Fruit fly (Drosophila melanogaster) whole organism, wandering third instar larva: Measurements from ENCODE around the gene Hsp68.
A peak's percentile ranks its signal among the peaks of the same experiment; 100 is the strongest.

Experiments used
- Abd-B ChIP-seq: fragments of >200 bp; optimal IDR thresholded peaks from 2 replicates; lab custom pipeline; 2017; ENCODE audit warnings: missing biosample characterization, missing genetic modification characterization
- CG9705 ChIP-seq: fragments of 200-800 bp; sonication (Bioruptor generic); optimal IDR thresholded peaks from 2 replicates; lab custom pipeline; 2018; ENCODE audit warnings: missing biosample characterization, mild to moderate bottlenecking, missing genetic modification characterization
- CrebA ChIP-seq: fragments of 200-800 bp; sonication (Bioruptor generic); optimal IDR thresholded peaks from 2 replicates; lab custom pipeline; 2016; ENCODE audit warnings: missing biosample characterization, mild to moderate bottlenecking, missing genetic modification characterization, borderline replicate concordance
- Dfd ChIP-seq: fragments of >200 bp; optimal IDR thresholded peaks from 2 replicates; lab custom pipeline; 2017; ENCODE audit warnings: missing biosample characterization, missing genetic modification characterization
- GATAd ChIP-seq: sonication (Bioruptor generic); optimal IDR thresholded peaks from 2 replicates; lab custom pipeline; 2016; ENCODE audit warnings: missing biosample characterization, missing genetic modification characterization
- HLH106 ChIP-seq: fragments of 200-800 bp; optimal IDR thresholded peaks from 3 replicates; lab custom pipeline; 2019; ENCODE audit warnings: missing biosample characterization, mild to moderate bottlenecking, missing genetic modification characterization, moderate library complexity
- Hnf4 ChIP-seq: fragments of 200-800 bp; sonication (Bioruptor generic); optimal IDR thresholded peaks from 2 replicates; lab custom pipeline; 2016; ENCODE audit warnings: missing biosample characterization, mild to moderate bottlenecking, missing genetic modification characterization
- Hr78 ChIP-seq: fragments of >200 bp; optimal IDR thresholded peaks from 2 replicates; lab custom pipeline; 2017; ENCODE audit warnings: missing biosample characterization, missing genetic modification characterization
- Hr83 ChIP-seq: fragments of 200-300 bp; sonication (Bioruptor generic); optimal IDR thresholded peaks from 2 replicates; lab custom pipeline; 2016; ENCODE audit warnings: missing biosample characterization, mild to moderate bottlenecking, missing genetic modification characterization, moderate library complexity; ENCODE audit not compliant: poor library complexity, severe bottlenecking
- Jra ChIP-seq: sonication (Bioruptor generic); optimal IDR thresholded peaks from 2 replicates; lab custom pipeline; 2016; ENCODE audit warnings: missing biosample characterization, missing genetic modification characterization
- Mio ChIP-seq: sonication (Bioruptor generic); optimal IDR thresholded peaks from 2 replicates; lab custom pipeline; 2016; ENCODE audit warnings: missing biosample characterization, missing genetic modification characterization
- N ChIP-seq: fragments of >200 bp; optimal IDR thresholded peaks from 2 replicates; lab custom pipeline; 2018; ENCODE audit warnings: missing biosample characterization, missing external identifiers, missing genetic modification characterization
- OdsH ChIP-seq: fragments of 200-800 bp; sonication (Bioruptor generic); optimal IDR thresholded peaks from 2 replicates; lab custom pipeline; 2016; ENCODE audit warnings: missing biosample characterization, mild to moderate bottlenecking, missing genetic modification characterization
- Rel ChIP-seq, 2 experiments: fragments of 200-800 bp; sonication (Bioruptor generic) in 1 of 2; optimal IDR thresholded peaks; 2 replicates in 1 of 2; 3 replicates in 1 of 2; lab custom pipeline; 2016 to 2019; ENCODE audit warnings: mild to moderate bottlenecking in 2 of 2, missing biosample characterization in 2 of 2, missing genetic modification characterization in 2 of 2, moderate library complexity in 1 of 2
- Sp1 ChIP-seq: fragments of 200-800 bp; sonication (Bioruptor generic); optimal IDR thresholded peaks from 3 replicates; lab custom pipeline; 2019; ENCODE audit warnings: missing biosample characterization, mild to moderate bottlenecking, missing genetic modification characterization, moderate library complexity
- Vsx2 ChIP-seq: fragments of 200-300, 225-300 bp; sonication (Bioruptor generic); optimal IDR thresholded peaks from 2 replicates; lab custom pipeline; 2018; ENCODE audit warnings: missing biosample characterization, missing genetic modification characterization; ENCODE audit not compliant: partially characterized antibody
- br ChIP-seq: fragments of 200-800 bp; sonication (Bioruptor generic); optimal IDR thresholded peaks from 2 replicates; lab custom pipeline; 2016; ENCODE audit warnings: missing biosample characterization, missing genetic modification characterization
- brk ChIP-seq: fragments of 200-800 bp; sonication (Bioruptor generic); optimal IDR thresholded peaks from 2 replicates; lab custom pipeline; 2016; ENCODE audit warnings: missing biosample characterization, mild to moderate bottlenecking, missing genetic modification characterization
- dl ChIP-seq, 2 experiments: fragments of 175-275, 200-275 bp in 1 of 2; fragments of 200-275 bp in 1 of 2; sonication (Bioruptor generic); optimal IDR thresholded peaks; lab custom pipeline; 2018; ENCODE audit warnings: mild to moderate bottlenecking in 2 of 2, missing biosample characterization in 2 of 2, missing genetic modification characterization in 2 of 2, moderate library complexity in 2 of 2; ENCODE audit not compliant: partially characterized antibody in 2 of 2, insufficient read depth in 1 of 2
- dmrt93B ChIP-seq: fragments of 200-800 bp; sonication (Bioruptor generic); optimal IDR thresholded peaks from 2 replicates; lab custom pipeline; 2018; ENCODE audit warnings: missing biosample characterization, mild to moderate bottlenecking, missing genetic modification characterization
- dsf ChIP-seq: sonication (Bioruptor generic); optimal IDR thresholded peaks from 2 replicates; lab custom pipeline; 2016; ENCODE audit warnings: missing biosample characterization, missing genetic modification characterization, borderline replicate concordance
- ey ChIP-seq: fragments of 200-800 bp; sonication (Bioruptor generic); optimal IDR thresholded peaks from 2 replicates; lab custom pipeline; 2016; ENCODE audit warnings: missing biosample characterization, missing genetic modification characterization
- foxo ChIP-seq, 2 experiments: fragments of 200-800 bp; sonication (Bioruptor generic); optimal IDR thresholded peaks; 2 replicates in 1 of 2; 3 replicates in 1 of 2; lab custom pipeline; 2016 to 2017; ENCODE audit warnings: missing biosample characterization in 2 of 2, missing genetic modification characterization in 2 of 2
- fru ChIP-seq: fragments of 200-800 bp; sonication (Bioruptor generic); optimal IDR thresholded peaks from 3 replicates; lab custom pipeline; 2016; ENCODE audit warnings: missing biosample characterization, mild to moderate bottlenecking, missing genetic modification characterization
- h ChIP-seq: fragments of 200-800 bp; sonication (Bioruptor generic); optimal IDR thresholded peaks from 3 replicates; lab custom pipeline; 2016; ENCODE audit warnings: missing biosample characterization, mild to moderate bottlenecking, missing genetic modification characterization
- jim ChIP-seq: fragments of 175-275, 200-325 bp; sonication (Bioruptor generic); optimal IDR thresholded peaks from 2 replicates; lab custom pipeline; 2016; ENCODE audit warnings: missing biosample characterization, mild to moderate bottlenecking, missing genetic modification characterization
- lola ChIP-seq: fragments of >200 bp; optimal IDR thresholded peaks from 2 replicates; lab custom pipeline; 2017; ENCODE audit warnings: missing biosample characterization, missing genetic modification characterization
- pan ChIP-seq: fragments of >200 bp; optimal IDR thresholded peaks from 2 replicates; lab custom pipeline; 2017
- psq ChIP-seq: fragments of 200-800 bp; sonication (Bioruptor generic); optimal IDR thresholded peaks from 3 replicates; lab custom pipeline; 2017; ENCODE audit warnings: missing biosample characterization, mild to moderate bottlenecking, missing genetic modification characterization, moderate library complexity
- rgr ChIP-seq: fragments of 200-800 bp; sonication (Bioruptor generic); optimal IDR thresholded peaks from 3 replicates; lab custom pipeline; 2016; ENCODE audit warnings: missing biosample characterization, mild to moderate bottlenecking, missing genetic modification characterization
- tai ChIP-seq: sonication (Bioruptor generic); optimal IDR thresholded peaks from 2 replicates; lab custom pipeline; 2016; ENCODE audit warnings: missing biosample characterization, missing genetic modification characterization
- usp ChIP-seq: fragments of >200 bp; optimal IDR thresholded peaks from 2 replicates; lab custom pipeline; 2017; ENCODE audit warnings: missing biosample characterization, missing genetic modification characterization
- woc ChIP-seq: sonication (Bioruptor generic); optimal IDR thresholded peaks from 2 replicates; lab custom pipeline; 2016; ENCODE audit warnings: missing biosample characterization, mild to moderate bottlenecking, missing genetic modification characterization

Gene Hsp68

DNA sequence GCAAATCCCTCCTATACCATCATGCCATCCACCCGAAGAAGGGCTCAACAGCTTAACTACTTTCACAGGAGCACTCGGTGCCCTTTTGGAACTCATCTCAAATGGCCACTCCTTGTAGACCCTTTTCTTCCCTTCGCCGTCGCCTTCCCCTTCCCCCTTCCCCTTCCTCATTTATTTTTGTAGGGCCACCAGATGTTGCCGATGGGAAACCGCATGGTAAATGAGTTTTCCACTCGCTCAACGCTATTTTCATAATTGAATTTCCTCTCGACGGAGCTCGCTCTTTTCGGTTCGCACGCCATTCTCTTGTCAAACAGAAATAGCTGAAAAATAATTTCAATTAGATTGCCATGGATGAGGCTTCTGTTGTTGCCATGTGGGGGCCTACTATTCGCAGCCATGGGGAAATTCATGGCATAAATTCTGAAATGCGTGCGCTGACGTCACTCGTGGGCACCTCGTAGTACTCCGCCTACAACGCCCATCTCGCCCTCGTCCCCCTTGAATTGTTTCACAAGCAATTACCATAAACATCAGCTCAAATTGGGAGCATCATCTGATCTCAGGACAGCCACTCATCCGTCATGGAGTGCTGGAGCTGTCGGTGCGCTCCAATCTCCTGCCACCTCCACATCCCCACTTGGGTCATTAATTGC, 44.9 kb downstream of the Hsp68 start:
- TF ChIP-seq usp (GFP tag; lab: Kevin White, UChicago) (no peak), CG9705 (GFP tag; lab: Kevin White, UChicago) (no peak), lola (GFP tag; lab: Kevin White, UChicago) (no peak), pan (lab: Kevin White, UChicago) (no peak), Vsx2 (GFP tag; lab: Kevin White, UChicago) (no peak), Rel (GFP tag; optimal IDR thresholded peaks at IDR 0.05; lab: Kevin White, UChicago) (no peak), Rel (tag; optimal IDR thresholded peaks at IDR 0.05; lab: Kevin White, UChicago) (no peak), h (GFP tag; lab: Kevin White, UChicago) (no peak), psq (GFP tag; lab: Kevin White, UChicago) (no peak), Mio (no peak), OdsH (GFP tag; lab: Kevin White, UChicago) (no peak)
- TF ChIP-seq, all 38 proteins: peak for 0

DNA sequence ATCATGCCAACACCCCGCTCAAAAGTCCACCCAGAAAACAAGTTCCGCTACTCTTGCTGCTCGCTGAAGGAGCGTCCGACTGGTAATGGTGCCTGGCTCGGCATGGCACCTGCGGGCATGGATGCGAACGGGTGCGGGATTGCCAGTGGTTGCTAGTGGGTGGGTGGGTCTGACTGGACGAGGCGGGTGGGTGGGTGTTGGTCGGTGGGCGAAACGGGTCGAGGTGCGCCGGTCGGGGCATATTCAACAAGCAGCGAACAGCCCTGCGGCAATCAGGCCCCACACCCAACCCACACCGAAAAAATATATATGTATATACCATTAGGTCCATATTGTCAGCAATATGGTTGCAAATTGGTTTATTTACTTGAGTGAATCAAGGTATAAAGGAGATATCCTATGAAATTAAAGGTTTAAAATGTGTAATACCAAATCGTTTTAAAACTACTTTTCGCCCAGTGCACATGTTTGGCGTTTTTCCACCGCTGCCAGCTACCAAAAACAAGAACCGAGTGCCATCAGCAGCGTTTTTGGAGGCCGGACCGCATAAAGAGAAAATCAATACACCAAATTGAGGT, 46.4 kb downstream of the Hsp68 start:
- TF ChIP-seq jim (GFP tag; lab: Kevin White, UChicago) = no peak
- peak; percentile 21 for TF ChIP-seq fru (GFP tag; lab: Kevin White, UChicago)
- TF ChIP-seq CrebA (GFP tag; lab: Kevin White, UChicago) = no peak
- peak; percentile 2 for TF ChIP-seq psq (GFP tag; lab: Kevin White, UChicago)
- peak; percentile 49 for TF ChIP-seq h (GFP tag; lab: Kevin White, UChicago)
- TF ChIP-seq Sp1 (GFP tag; lab: Kevin White, UChicago) = peak; percentile 16
- peak; percentile 5 for TF ChIP-seq br (GFP tag; lab: Kevin White, UChicago)
- peak in 1 of 2 experiments; percentile 37 for TF ChIP-seq foxo (GFP tag; optimal IDR thresholded peaks at IDR 0.05; lab: Kevin White, UChicago)
- TF ChIP-seq lola (GFP tag; lab: Kevin White, UChicago) = no peak
- peak; percentile 27 for TF ChIP-seq OdsH (GFP tag; lab: Kevin White, UChicago)
- peak; percentile 33 for TF ChIP-seq HLH106 (tag; lab: Kevin White, UChicago)
- TF ChIP-seq rgr = peak; percentile 32
- TF ChIP-seq, all 38 proteins: peak for 9

DNA sequence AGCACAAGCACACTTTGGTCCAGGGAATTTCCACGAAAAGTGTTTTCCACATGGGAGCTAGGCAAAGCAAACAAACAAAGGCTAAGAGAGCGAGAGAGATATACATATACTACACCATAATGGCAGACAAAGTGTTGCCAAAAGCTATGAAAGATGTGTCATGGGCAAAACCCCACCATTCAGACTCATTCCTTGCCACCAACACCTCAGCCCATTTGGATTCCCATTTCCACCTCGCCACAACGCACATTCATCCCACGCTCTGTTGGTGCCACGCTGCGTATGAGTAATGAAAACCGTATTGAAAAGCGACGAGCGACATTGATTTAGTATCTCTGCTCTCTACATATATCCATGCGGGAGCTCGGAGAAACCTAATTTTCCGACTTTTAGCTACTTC, 48.2 kb downstream of the Hsp68 start:
- TF ChIP-seq h (GFP tag; lab: Kevin White, UChicago) (no peak), GATAd (GFP tag; lab: Kevin White, UChicago) (no peak), Hr78 (GFP tag; lab: Kevin White, UChicago) (no peak), jim (GFP tag; lab: Kevin White, UChicago) (no peak), Abd-B (no peak), Hr83 (no peak), Dfd (GFP tag; lab: Kevin White, UChicago) (no peak), CrebA (GFP tag; lab: Kevin White, UChicago) (no peak)

DNA sequence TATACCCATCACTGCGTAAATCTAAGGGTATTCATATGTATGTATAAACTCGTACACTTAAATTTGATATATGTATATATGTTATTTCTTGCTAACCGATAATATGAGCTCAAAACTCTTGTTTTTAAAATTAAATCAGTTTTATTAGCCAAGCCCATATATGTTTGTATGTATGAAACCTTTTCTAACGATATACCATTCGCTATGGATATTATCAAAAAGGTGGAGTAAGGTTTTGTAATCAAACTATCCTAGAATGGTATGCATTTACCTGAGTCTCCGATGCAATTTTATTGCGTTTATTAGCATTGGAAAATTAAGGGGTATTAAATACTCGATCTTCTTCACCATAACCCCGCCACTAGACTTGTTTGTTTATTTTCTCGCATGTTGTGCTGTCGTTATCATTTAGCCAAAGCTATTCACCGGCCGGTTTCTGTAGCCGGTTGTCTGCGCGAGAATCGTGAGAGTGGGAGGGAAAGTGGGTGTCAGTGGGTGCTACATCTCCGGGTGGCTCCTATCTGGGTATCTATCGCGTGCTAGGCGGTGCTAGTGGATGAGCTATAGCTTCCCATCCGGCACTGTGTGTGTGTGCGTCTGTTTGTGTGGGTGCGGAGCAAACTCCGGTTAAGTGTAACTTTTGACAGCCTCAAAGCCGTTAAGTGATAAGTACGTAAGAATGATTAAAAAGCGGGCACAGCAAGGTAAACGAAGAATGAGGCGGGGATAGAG, 49.2 kb downstream of the Hsp68 start:
- TF ChIP-seq foxo (GFP tag; optimal IDR thresholded peaks at IDR 0.05; lab: Kevin White, UChicago) (peak in 1 of 2 experiments; percentile 35), h (GFP tag; lab: Kevin White, UChicago) (no peak), dl (GFP tag; optimal IDR thresholded peaks at IDR 0.05; lab: Kevin White, UChicago; ENCODE audit: insufficient read depth in 1 of 2, partially characterized antibody in 2 of 2) (no peak), brk (GFP tag; lab: Kevin White, UChicago) (no peak)

DNA sequence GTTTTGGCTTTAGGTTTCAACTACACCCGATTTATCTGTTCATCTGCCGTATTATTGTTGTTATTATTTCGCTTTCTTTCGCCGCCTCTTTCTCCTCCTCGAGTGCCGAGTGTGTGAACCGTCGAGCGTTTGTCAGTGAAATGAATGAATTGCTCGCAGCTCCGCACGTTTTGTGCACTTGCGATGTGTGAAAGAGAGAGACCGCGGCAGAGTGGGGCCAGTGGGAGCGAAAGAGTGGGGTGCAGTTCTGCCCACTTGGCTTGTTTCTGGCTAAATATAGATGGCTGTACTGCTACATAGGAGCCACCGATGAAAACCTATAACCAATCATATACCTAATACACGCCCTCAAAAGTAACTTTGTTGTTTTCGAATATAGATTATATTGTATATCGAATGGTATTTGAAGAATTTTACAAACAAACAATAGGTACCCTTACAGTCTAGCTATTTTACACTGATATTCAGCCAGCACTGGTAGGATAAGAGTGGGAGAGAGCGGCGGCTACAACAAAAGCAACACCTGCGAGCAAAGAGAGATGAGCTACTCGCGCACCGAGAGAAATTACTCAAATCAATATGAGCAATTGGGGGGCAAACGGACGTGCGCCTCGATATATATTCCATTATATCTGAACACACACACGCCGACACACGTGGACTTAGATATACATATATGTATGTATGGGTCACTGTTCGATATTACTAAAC, 50.5 kb downstream of the Hsp68 start:
- TF ChIP-seq dmrt93B (GFP tag; lab: Kevin White, UChicago) (no peak), CrebA (GFP tag; lab: Kevin White, UChicago) (no peak), ey (no peak), tai (GFP tag; lab: Kevin White, UChicago) (no peak), OdsH (GFP tag; lab: Kevin White, UChicago) (no peak), fru (GFP tag; lab: Kevin White, UChicago) (peak; percentile 34), foxo (GFP tag; optimal IDR thresholded peaks at IDR 0.05; lab: Kevin White, UChicago) (no peak), Dfd (GFP tag; lab: Kevin White, UChicago) (no peak), Jra (GFP tag; lab: Kevin White, UChicago) (no peak), Vsx2 (GFP tag; lab: Kevin White, UChicago) (peak; percentile 11), brk (GFP tag; lab: Kevin White, UChicago) (no peak), dsf (GFP tag; lab: Kevin White, UChicago) (no peak), GATAd (GFP tag; lab: Kevin White, UChicago) (no peak), h (GFP tag; lab: Kevin White, UChicago) (peak; percentile 46), dl (GFP tag; optimal IDR thresholded peaks at IDR 0.05; lab: Kevin White, UChicago; ENCODE audit: insufficient read depth in 1 of 2, partially characterized antibody in 2 of 2) (peak in 1 of 2 experiments; percentile 9), Abd-B (no peak), lola (GFP tag; lab: Kevin White, UChicago) (no peak), Hr83 (peak; percentile 70), pan (lab: Kevin White, UChicago) (no peak), br (GFP tag; lab: Kevin White, UChicago) (peak; percentile 33), woc (peak; percentile 45), N (GFP tag; lab: Kevin White, UChicago) (no peak), Hnf4 (GFP tag; lab: Kevin White, UChicago) (no peak), Mio (no peak)
